Fruit fly (Drosophila melanogaster) whole organism, pupa: ENCODE results near the gene CG9213.

ENCODE experiments used
- CG10348 ChIP-seq: fragments of 200-800 bp; sonication (Bioruptor generic); IDR thresholded peaks from 2 replicates; pipeline ENCODE4 v1.3.6; 2022; ENCODE audit warnings: missing biosample characterization, missing genetic modification characterization
- CG12605 ChIP-seq: fragments of 200-800 bp; sonication (Bioruptor generic); IDR thresholded peaks from 2 replicates; pipeline ENCODE4 v1.3.6; 2022; ENCODE audit warnings: missing biosample characterization, missing genetic modification characterization
- CG13204 ChIP-seq: fragments of 200-800 bp; sonication (Bioruptor generic); optimal IDR thresholded peaks from 2 replicates; lab custom pipeline; 2018; ENCODE audit warnings: missing biosample characterization, mild to moderate bottlenecking, missing genetic modification characterization, moderate library complexity
- CG14655 ChIP-seq: fragments of 200-800 bp; sonication (Bioruptor generic); optimal IDR thresholded peaks from 3 replicates; lab custom pipeline; 2017; ENCODE audit warnings: mild to moderate bottlenecking, missing biosample characterization, missing genetic modification reagents, missing genetic modification characterization
- CG15710 ChIP-seq: fragments of 200-800 bp; sonication (Bioruptor generic); optimal IDR thresholded peaks from 2 replicates; lab custom pipeline; 2018; ENCODE audit warnings: missing biosample characterization, mild to moderate bottlenecking, missing genetic modification characterization, moderate library complexity
- CG17806 ChIP-seq: fragments of 200-800 bp; sonication (Bioruptor generic); optimal IDR thresholded peaks from 2 replicates; lab custom pipeline; 2018; ENCODE audit warnings: missing biosample characterization, mild to moderate bottlenecking, missing genetic modification characterization, moderate library complexity
- CG32121 ChIP-seq: fragments of 200-800 bp; sonication (Bioruptor generic); IDR thresholded peaks from 2 replicates; pipeline ENCODE4 v1.3.6; 2022; ENCODE audit warnings: missing biosample characterization, missing genetic modification characterization
- CG34367 ChIP-seq: fragments of 200-800 bp; sonication (Bioruptor generic); optimal IDR thresholded peaks from 2 replicates; lab custom pipeline; 2018; ENCODE audit warnings: missing biosample characterization, mild to moderate bottlenecking, missing genetic modification characterization
- CG4496 ChIP-seq: fragments of 200-800 bp; sonication (Bioruptor generic); IDR thresholded peaks from 3 replicates; pipeline ENCODE4 v1.3.6; 2022; ENCODE audit warnings: missing biosample characterization, missing genetic modification characterization
- CG8159 ChIP-seq: fragments of 200-800 bp; sonication (Bioruptor generic); optimal IDR thresholded peaks from 3 replicates; lab custom pipeline; 2018; ENCODE audit warnings: missing biosample characterization, mild to moderate bottlenecking, missing genetic modification characterization, moderate library complexity
- CG8301 ChIP-seq: fragments of 200-800 bp; sonication (Bioruptor generic); optimal IDR thresholded peaks from 2 replicates; lab custom pipeline; 2018; ENCODE audit warnings: missing biosample characterization, mild to moderate bottlenecking, missing genetic modification characterization
- CG9948 ChIP-seq: fragments of 200-800 bp; sonication (Bioruptor generic); optimal IDR thresholded peaks from 2 replicates; lab custom pipeline; 2018; ENCODE audit warnings: missing biosample characterization, mild to moderate bottlenecking, missing genetic modification characterization, moderate library complexity
- D1 ChIP-seq: fragments of 200-800 bp; sonication (Bioruptor generic); optimal IDR thresholded peaks from 2 replicates; lab custom pipeline; 2018; ENCODE audit warnings: missing biosample characterization, mild to moderate bottlenecking, missing genetic modification characterization, moderate library complexity
- EcR ChIP-seq: fragments of 200-800 bp; sonication (Bioruptor generic); optimal IDR thresholded peaks from 3 replicates; lab custom pipeline; 2019; ENCODE audit warnings: missing biosample characterization, missing genetic modification characterization, mild to moderate bottlenecking, moderate library complexity, missing genetic modification reagents
- Ets98B ChIP-seq: fragments of 200-800 bp; sonication (Bioruptor generic); IDR thresholded peaks from 2 replicates; pipeline ENCODE4 v1.3.6; 2022; ENCODE audit warnings: missing biosample characterization, missing genetic modification characterization
- Pif1A ChIP-seq: fragments of 200-800 bp; sonication (Bioruptor generic); optimal IDR thresholded peaks from 3 replicates; lab custom pipeline; 2016; ENCODE audit warnings: missing biosample characterization, missing genetic modification characterization
- Pif1B ChIP-seq: fragments of 200-800 bp; sonication (Bioruptor generic); optimal IDR thresholded peaks from 3 replicates; lab custom pipeline; 2016; ENCODE audit warnings: missing biosample characterization, missing genetic modification characterization
- Snoo ChIP-seq: fragments of 200-800 bp; sonication (Bioruptor generic); optimal IDR thresholded peaks from 3 replicates; lab custom pipeline; 2017; ENCODE audit warnings: missing biosample characterization, mild to moderate bottlenecking, missing genetic modification characterization, inconsistent platforms
- fd96Ca ChIP-seq: fragments of 200-800 bp; sonication (Bioruptor generic); IDR thresholded peaks from 3 replicates; pipeline ENCODE4 v1.3.6; 2022; ENCODE audit warnings: missing biosample characterization, missing genetic modification characterization
- gl ChIP-seq: fragments of 200-800 bp; sonication (Bioruptor generic); optimal IDR thresholded peaks from 2 replicates; lab custom pipeline; 2018; ENCODE audit warnings: missing biosample characterization, mild to moderate bottlenecking, missing genetic modification characterization
- rn ChIP-seq: fragments of 200-800 bp; sonication (Bioruptor generic); IDR thresholded peaks from 2 replicates; pipeline ENCODE4 v1.3.6; 2022; ENCODE audit warnings: missing biosample characterization, missing genetic modification characterization

CG9213 gene

dm6 chrX:15574384-15574783 lies at the start of gene CG9213:
CG9213 (minus strand) TSS chrX:15574535.
- 0 out of 3 replicates have a peak, but pooled peaks have one; percentile 28 for TF ChIP-seq CG4496 (GFP tag; lab: Robert Waterston, UW)
- no peak for TF ChIP-seq CG13204
- TF ChIP-seq, all 21 proteins: peak for 1

dm6 chrX:15623809-15624208 lies 49.5 kb upstream of the CG9213 start:
- no peak for TF ChIP-seq Snoo (tag; lab: Kevin White, UChicago)
- no peak for TF ChIP-seq fd96Ca (GFP tag; lab: Robert Waterston, UW)
- TF ChIP-seq Pif1A (GFP tag; lab: Kevin White, UChicago): no peak
- no peak for TF ChIP-seq EcR (GFP tag; lab: Kevin White, UChicago)
- no peak for TF ChIP-seq CG14655
- no peak for TF ChIP-seq CG12605 (GFP tag; lab: Robert Waterston, UW)
- no peak for TF ChIP-seq CG34367 (tag; lab: Kevin White, UChicago)
- no peak for TF ChIP-seq CG17806 (tag; lab: Kevin White, UChicago)
- no peak for TF ChIP-seq Ets98B (GFP tag; lab: Robert Waterston, UW)
- no peak for TF ChIP-seq Pif1B
- no peak for TF ChIP-seq D1
- no peak for TF ChIP-seq CG4496 (GFP tag; lab: Robert Waterston, UW)
- no peak for TF ChIP-seq gl (tag; lab: Kevin White, UChicago)
- TF ChIP-seq CG10348 (GFP tag; lab: Robert Waterston, UW): no peak
- TF ChIP-seq rn: no peak
- TF ChIP-seq CG13204: no peak
- no peak for TF ChIP-seq CG8301 (tag; lab: Kevin White, UChicago)
- TF ChIP-seq CG9948 (tag; lab: Kevin White, UChicago): no peak
- no peak for TF ChIP-seq CG8159 (tag; lab: Kevin White, UChicago)
- TF ChIP-seq CG32121 (GFP tag; lab: Robert Waterston, UW): no peak; the same call in 1 of the 2 replicates

- TF ChIP-seq CG12605 (GFP tag; lab: Robert Waterston, UW) (peak; percentile 90), gl (tag; lab: Kevin White, UChicago) (peak; percentile 53), Ets98B (GFP tag; lab: Robert Waterston, UW) (peak; percentile 90), D1 (no peak), CG32121 (GFP tag; lab: Robert Waterston, UW) (peak; percentile 91), CG34367 (tag; lab: Kevin White, UChicago) (peak; percentile 60), CG15710 (tag; lab: Kevin White, UChicago) (peak; percentile 69), rn (peak; percentile 62; the same call in 1 of the 2 replicates), Snoo (tag; lab: Kevin White, UChicago) (peak; percentile 74), CG14655 (peak; percentile 82), CG9948 (tag; lab: Kevin White, UChicago) (peak; percentile 55), Pif1B (peak; percentile 83), CG17806 (tag; lab: Kevin White, UChicago) (peak; percentile 62), Pif1A (GFP tag; lab: Kevin White, UChicago) (peak; percentile 86), CG13204 (peak; percentile 57), EcR (GFP tag; lab: Kevin White, UChicago) (no peak), CG4496 (GFP tag; lab: Robert Waterston, UW) (peak; percentile 95), CG8159 (tag; lab: Kevin White, UChicago) (peak; percentile 68), CG10348 (GFP tag; lab: Robert Waterston, UW) (0 out of 2 replicates have a peak, but pooled peaks have one; percentile 5), CG8301 (tag; lab: Kevin White, UChicago) (peak; percentile 80), fd96Ca (GFP tag; lab: Robert Waterston, UW) (peak; percentile 90)
These were observed 48.7 kb upstream of the CG9213 start for dm6 chrX:15622970-15623402.

dm6 chrX:15620439-15621227 lies 46.3 kb upstream of the CG9213 start:
- TF ChIP-seq Ets98B (GFP tag; lab: Robert Waterston, UW) (peak; percentile 44), CG12605 (GFP tag; lab: Robert Waterston, UW) (peak; percentile 75; the same call in 1 of the 2 replicates), gl (tag; lab: Kevin White, UChicago) (peak; percentile 59), CG8301 (tag; lab: Kevin White, UChicago) (peak; percentile 52), Pif1A (GFP tag; lab: Kevin White, UChicago) (peak; percentile 4), CG15710 (tag; lab: Kevin White, UChicago) (peak; percentile 35), fd96Ca (GFP tag; lab: Robert Waterston, UW) (peak; percentile 78), CG17806 (tag; lab: Kevin White, UChicago) (peak; percentile 6), CG13204 (peak; percentile 57), rn (no peak), CG9948 (tag; lab: Kevin White, UChicago) (no peak), D1 (no peak), EcR (GFP tag; lab: Kevin White, UChicago) (no peak), CG32121 (GFP tag; lab: Robert Waterston, UW) (peak; percentile 64), Pif1B (peak; percentile 3), CG14655 (peak; percentile 67), CG4496 (GFP tag; lab: Robert Waterston, UW) (peak; percentile 76), CG10348 (GFP tag; lab: Robert Waterston, UW) (no peak), CG8159 (tag; lab: Kevin White, UChicago) (peak; percentile 33), Snoo (tag; lab: Kevin White, UChicago) (no peak), CG34367 (tag; lab: Kevin White, UChicago) (peak; percentile 34)
- TF ChIP-seq, all 21 proteins: peak for 15

- TF ChIP-seq Snoo (tag; lab: Kevin White, UChicago): no peak
- no peak for TF ChIP-seq CG10348 (GFP tag; lab: Robert Waterston, UW)
- no peak for TF ChIP-seq Ets98B (GFP tag; lab: Robert Waterston, UW)
- TF ChIP-seq CG17806 (tag; lab: Kevin White, UChicago): no peak
- no peak for TF ChIP-seq CG34367 (tag; lab: Kevin White, UChicago)
- TF ChIP-seq EcR (GFP tag; lab: Kevin White, UChicago): no peak
- TF ChIP-seq CG13204: no peak
- TF ChIP-seq gl (tag; lab: Kevin White, UChicago): no peak
- TF ChIP-seq Pif1A (GFP tag; lab: Kevin White, UChicago): no peak
- TF ChIP-seq CG8301 (tag; lab: Kevin White, UChicago): no peak
- TF ChIP-seq CG14655: no peak
- no peak for TF ChIP-seq rn
- no peak for TF ChIP-seq Pif1B
- TF ChIP-seq fd96Ca (GFP tag; lab: Robert Waterston, UW): no peak
- no peak for TF ChIP-seq D1
- TF ChIP-seq CG9948 (tag; lab: Kevin White, UChicago): no peak
- no peak for TF ChIP-seq CG4496 (GFP tag; lab: Robert Waterston, UW)
- no peak for TF ChIP-seq CG32121 (GFP tag; lab: Robert Waterston, UW)
- no peak for TF ChIP-seq CG12605 (GFP tag; lab: Robert Waterston, UW)
- TF ChIP-seq CG8159 (tag; lab: Kevin White, UChicago): no peak
These were observed 45.3 kb upstream of the CG9213 start for dm6 chrX:15619631-15619960.
